Worm (Caenorhabditis elegans) whole organism, L1 larva: ENCODE results near the gene ZK617.26.

Experiments used
- aha-1 ChIP-seq: fragments of 150-350 bp; optimal IDR thresholded peaks from 2 replicates; lab custom pipeline; 2014; ENCODE audit warnings: missing biosample characterization, missing genetic modification characterization
- alr-1 ChIP-seq: fragments of 200-800 bp; sonication (Bioruptor generic); optimal IDR thresholded peaks from 2 replicates; lab custom pipeline; 2018; ENCODE audit warnings: borderline replicate concordance, mild to moderate bottlenecking, missing genetic modification characterization, missing compliant biosample characterization
- aly-2 ChIP-seq: fragments of 150-350 bp; optimal IDR thresholded peaks from 2 replicates; lab custom pipeline; 2014; ENCODE audit warnings: missing biosample characterization, missing genetic modification characterization
- blmp-1 ChIP-seq: fragments of 150-350 bp; optimal IDR thresholded peaks from 2 replicates; lab custom pipeline; 2014; ENCODE audit warnings: missing biosample characterization, missing genetic modification characterization
- ceh-63 ChIP-seq: fragments of 200-800 bp; sonication (Bioruptor generic); optimal IDR thresholded peaks from 2 replicates; lab custom pipeline; 2018; ENCODE audit warnings: mild to moderate bottlenecking, missing genetic modification characterization, missing compliant biosample characterization
- ceh-8 ChIP-seq: fragments of 200-800 bp; sonication (Bioruptor generic); optimal IDR thresholded peaks from 2 replicates; lab custom pipeline; 2018; ENCODE audit warnings: mild to moderate bottlenecking, missing genetic modification characterization, moderate library complexity, missing compliant biosample characterization
- ceh-82 ChIP-seq, 3 experiments: fragments of 150-350 bp in 1 of 3; sonication (generic microtip) in 2 of 3; optimal IDR thresholded peaks; 2 replicates each; lab custom pipeline; 2014 to 2017; ENCODE audit warnings: missing biosample characterization in 3 of 3, missing genetic modification characterization in 3 of 3
- ceh-90 ChIP-seq: sonication (generic microtip); optimal IDR thresholded peaks from 2 replicates; lab custom pipeline; 2016; ENCODE audit warnings: missing genetic modification characterization, missing compliant biosample characterization
- ces-1 ChIP-seq: fragments of 150-350 bp; optimal IDR thresholded peaks from 2 replicates; lab custom pipeline; 2014; ENCODE audit warnings: missing biosample characterization, missing genetic modification reagents, missing genetic modification characterization
- dpl-1 ChIP-seq, 3 experiments: fragments of 150-350 bp in 2 of 3; sonication (generic microtip) in 1 of 3; optimal IDR thresholded peaks; 2 replicates each; lab custom pipeline; 2014 to 2017; ENCODE audit warnings: missing biosample characterization in 3 of 3, missing genetic modification characterization in 3 of 3, missing genetic modification reagents in 3 of 3
- dsc-1 ChIP-seq: sonication (generic microtip); optimal IDR thresholded peaks from 2 replicates; lab custom pipeline; 2016; ENCODE audit warnings: mild to moderate bottlenecking, missing genetic modification characterization, missing compliant biosample characterization
- efl-1 ChIP-seq, 4 experiments: fragments of 150-350 bp; optimal IDR thresholded peaks in 3 of 4; peaks in 1 of 4; 1 replicate in 1 of 4; 2 replicates in 3 of 4; lab custom pipeline; 2014; ENCODE audit warnings: missing biosample characterization in 2 of 4, missing genetic modification characterization in 2 of 4, missing genetic modification reagents in 2 of 4
- efl-3 ChIP-seq: fragments of 200-800 bp; sonication (Bioruptor generic); optimal IDR thresholded peaks from 2 replicates; lab custom pipeline; 2018; ENCODE audit warnings: mild to moderate bottlenecking, missing genetic modification characterization, missing compliant biosample characterization
- egl-27 ChIP-seq, 2 experiments: fragments of 150-350 bp in 1 of 2; sonication (generic microtip); optimal IDR thresholded peaks; 3 replicates each; lab custom pipeline; 2017 to 2018; ENCODE audit warnings: missing biosample characterization in 2 of 2, missing genetic modification characterization in 2 of 2, missing genetic modification reagents in 2 of 2
- elt-2 ChIP-seq: sonication (generic microtip); optimal IDR thresholded peaks from 2 replicates; lab custom pipeline; 2016; ENCODE audit warnings: missing genetic modification characterization, mild to moderate bottlenecking, inconsistent platforms, missing compliant biosample characterization, missing genetic modification reagents
- ets-5 ChIP-seq: fragments of 200-800 bp; sonication (Bioruptor generic); IDR thresholded peaks from 2 replicates; pipeline ENCODE4 v1.3.6; 2022; ENCODE audit warnings: missing genetic modification characterization, missing compliant biosample characterization
- fkh-10 ChIP-seq: sonication (generic microtip); optimal IDR thresholded peaks from 2 replicates; lab custom pipeline; 2017; ENCODE audit warnings: missing biosample characterization, missing genetic modification reagents, missing genetic modification characterization
- fkh-4 ChIP-seq: sonication (generic microtip); optimal IDR thresholded peaks from 2 replicates; lab custom pipeline; 2016; ENCODE audit warnings: missing compliant biosample characterization, missing genetic modification characterization, borderline replicate concordance
- fkh-8 ChIP-seq: sonication (generic microtip); optimal IDR thresholded peaks from 2 replicates; lab custom pipeline; 2016; ENCODE audit warnings: mild to moderate bottlenecking, missing genetic modification characterization, missing compliant biosample characterization
- fos-1 ChIP-seq: fragments of 150-350 bp; optimal IDR thresholded peaks from 2 replicates; lab custom pipeline; 2014; ENCODE audit warnings: missing biosample characterization, missing genetic modification characterization
- grh-1 ChIP-seq: fragments of 200-800 bp; sonication (Bioruptor generic); IDR thresholded peaks from 2 replicates; pipeline ENCODE4 v1.3.6; 2022; ENCODE audit warnings: missing genetic modification reagents, missing genetic modification characterization, missing compliant biosample characterization
- hlh-17 ChIP-seq: fragments of 200-800 bp; sonication (Bioruptor generic); optimal IDR thresholded peaks from 2 replicates; lab custom pipeline; 2018; ENCODE audit warnings: missing genetic modification characterization, mild to moderate bottlenecking, missing compliant biosample characterization, moderate library complexity, borderline replicate concordance
- hlh-4 ChIP-seq: sonication (generic microtip); optimal IDR thresholded peaks from 2 replicates; lab custom pipeline; 2016; ENCODE audit warnings: mild to moderate bottlenecking, missing genetic modification characterization, missing compliant biosample characterization
- irx-1 ChIP-seq: sonication (generic microtip); optimal IDR thresholded peaks from 2 replicates; lab custom pipeline; 2016; ENCODE audit warnings: missing genetic modification characterization, missing compliant biosample characterization
- isw-1 ChIP-seq: fragments of 200-800 bp; sonication (Bioruptor generic); IDR thresholded peaks from 2 replicates; pipeline ENCODE4 v1.3.6; 2022; ENCODE audit warnings: missing genetic modification characterization, missing compliant biosample characterization
- lin-15B ChIP-seq: fragments of 150-350 bp; sonication (generic microtip); optimal IDR thresholded peaks from 3 replicates; lab custom pipeline; 2014; ENCODE audit warnings: missing biosample characterization, missing genetic modification characterization
- lin-35 ChIP-seq, 2 experiments: fragments of 150-350 bp; optimal IDR thresholded peaks; 2 replicates each; lab custom pipeline; 2014; ENCODE audit warnings: missing biosample characterization in 2 of 2, missing genetic modification characterization in 2 of 2, missing genetic modification reagents in 2 of 2
- lin-39 ChIP-seq: fragments of 150-350 bp; optimal IDR thresholded peaks from 2 replicates; lab custom pipeline; 2014; ENCODE audit warnings: missing biosample characterization, missing genetic modification reagents, missing genetic modification characterization
- mdl-1 ChIP-seq, 2 experiments: fragments of 150-350 bp; optimal IDR thresholded peaks; 2 replicates each; lab custom pipeline; 2014 to 2017; ENCODE audit warnings: missing biosample characterization in 2 of 2, missing genetic modification characterization in 2 of 2, inconsistent platforms in 1 of 2
- mep-1 ChIP-seq: fragments of 150-350 bp; optimal IDR thresholded peaks from 2 replicates; lab custom pipeline; 2014; ENCODE audit warnings: missing biosample characterization, missing genetic modification characterization
- nhr-19 ChIP-seq: fragments of 200-800 bp; sonication (Bioruptor generic); conservative IDR thresholded peaks from 2 replicates; pipeline ENCODE4 v1.3.6; 2022; ENCODE audit warnings: missing genetic modification characterization, missing compliant biosample characterization
- nhr-20 ChIP-seq: sonication (generic microtip); optimal IDR thresholded peaks from 2 replicates; lab custom pipeline; 2016; ENCODE audit warnings: mild to moderate bottlenecking, missing genetic modification characterization, missing compliant biosample characterization
- nhr-237 ChIP-seq: fragments of 150-350 bp; optimal IDR thresholded peaks from 2 replicates; lab custom pipeline; 2014; ENCODE audit warnings: missing biosample characterization, missing genetic modification characterization
- nhr-28 ChIP-seq: fragments of 150-350 bp; optimal IDR thresholded peaks from 2 replicates; lab custom pipeline; 2014; ENCODE audit warnings: missing biosample characterization, missing genetic modification characterization
- nhr-77 ChIP-seq: fragments of 150-350 bp; optimal IDR thresholded peaks from 2 replicates; lab custom pipeline; 2014; ENCODE audit warnings: missing biosample characterization, missing genetic modification characterization
- nhr-85 ChIP-seq: sonication (generic microtip); peaks from one replicate; lab custom pipeline; 2016; ENCODE audit warnings: missing genetic modification characterization, inconsistent platforms, missing compliant biosample characterization
- pag-3 ChIP-seq: sonication (generic microtip); optimal IDR thresholded peaks from 2 replicates; lab custom pipeline; 2017; ENCODE audit warnings: missing genetic modification characterization, mild to moderate bottlenecking, missing compliant biosample characterization, antibody characterized with exemption, borderline replicate concordance; ENCODE audit not compliant: insufficient read depth
- sptf-1 ChIP-seq: fragments of 150-350 bp; optimal IDR thresholded peaks from 2 replicates; lab custom pipeline; 2014; ENCODE audit warnings: missing biosample characterization, missing genetic modification characterization
- sup-37 ChIP-seq: fragments of 200-800 bp; sonication (Bioruptor generic); optimal IDR thresholded peaks from 2 replicates; lab custom pipeline; 2018; ENCODE audit warnings: mild to moderate bottlenecking, missing genetic modification characterization, missing compliant biosample characterization
- swsn-7 ChIP-seq: sonication (generic microtip); optimal IDR thresholded peaks from 2 replicates; lab custom pipeline; 2016; ENCODE audit warnings: missing genetic modification characterization, missing compliant biosample characterization
- unc-30 ChIP-seq: sonication (generic microtip); optimal IDR thresholded peaks from 2 replicates; lab custom pipeline; 2017; ENCODE audit warnings: missing biosample characterization, missing genetic modification characterization
- unc-62 ChIP-seq: fragments of 150-350 bp; optimal IDR thresholded peaks from 2 replicates; lab custom pipeline; 2014; ENCODE audit warnings: missing biosample characterization, missing genetic modification reagents, missing genetic modification characterization
- vab-15 ChIP-seq: sonication (generic microtip); optimal IDR thresholded peaks from 2 replicates; lab custom pipeline; 2017; ENCODE audit warnings: missing genotype, mild to moderate bottlenecking, missing genetic modification characterization, missing compliant biosample characterization
- xbp-1 ChIP-seq: sonication (generic microtip); optimal IDR thresholded peaks from 2 replicates; lab custom pipeline; 2016; ENCODE audit warnings: missing genetic modification characterization, missing compliant biosample characterization
- zag-1 ChIP-seq: fragments of 150-350 bp; optimal IDR thresholded peaks from 2 replicates; lab custom pipeline; 2014; ENCODE audit warnings: missing biosample characterization, missing genetic modification characterization
- zip-4 ChIP-seq: fragments of 200-800 bp; sonication (Bioruptor generic); optimal IDR thresholded peaks from 2 replicates; lab custom pipeline; 2018; ENCODE audit warnings: mild to moderate bottlenecking, missing genetic modification characterization, moderate library complexity, missing compliant biosample characterization
- ztf-11 ChIP-seq, 2 experiments: sonication (generic microtip); optimal IDR thresholded peaks; 2 replicates each; lab custom pipeline; 2016 to 2017; ENCODE audit warnings: missing genetic modification characterization in 2 of 2, missing biosample characterization in 1 of 2, missing compliant biosample characterization in 1 of 2
- ztf-4 ChIP-seq: fragments of 150-350 bp; optimal IDR thresholded peaks from 2 replicates; lab custom pipeline; 2014; ENCODE audit warnings: missing biosample characterization, missing genetic modification characterization

Gene ZK617.26

ce11 chrIV:12032383-12032782 lies 21.6 kb upstream of the ZK617.26 start (continued):
- TF ChIP-seq ceh-63 (GFP tag; lab: Kevin White, UChicago): no peak
- peak; percentile 85 for TF ChIP-seq ztf-4
- peak; percentile 73 for TF ChIP-seq nhr-19 (GFP tag; lab: Robert Waterston, UW)
- peak; percentile 29 for TF ChIP-seq lin-15B
- peak; percentile 93 for TF ChIP-seq mep-1
- no peak for TF ChIP-seq nhr-28 (tag; lab: Kevin White, UChicago)
- TF ChIP-seq hlh-4 (tag; lab: Kevin White, UChicago): no peak
- TF ChIP-seq ztf-11 (tag; optimal IDR thresholded peaks at IDR 0.05; lab: Kevin White, UChicago): peak in 1 of 2 experiments; percentile 55
- peak; percentile 44 for TF ChIP-seq blmp-1 (tag; lab: Kevin White, UChicago)
- no peak for TF ChIP-seq ceh-8
- TF ChIP-seq efl-3 (GFP tag; lab: Kevin White, UChicago): no peak
- TF ChIP-seq isw-1: peak; percentile 54; the same call in 1 of the 2 replicates
- TF ChIP-seq fkh-4 (tag; lab: Kevin White, UChicago): no peak
- TF ChIP-seq elt-2: peak; percentile 76
- peak; percentile 79 to 82 for TF ChIP-seq efl-1 (optimal IDR thresholded peaks at IDR 0.05; lab: Kevin White, UChicago)
- TF ChIP-seq efl-1 (GFP tag; optimal IDR thresholded peaks at IDR 0.05 in 1 of 2; lab: Kevin White, UChicago): peak; percentile 67 to 92
- no peak for TF ChIP-seq sptf-1 (tag; lab: Kevin White, UChicago)
- no peak for TF ChIP-seq unc-62
- no peak for TF ChIP-seq pag-3 (tag; lab: Kevin White, UChicago)
- no peak for TF ChIP-seq ces-1 (GFP tag; lab: Kevin White, UChicago)
- peak; percentile 83 for TF ChIP-seq fkh-8 (tag; lab: Kevin White, UChicago)
- no peak for TF ChIP-seq lin-39 (tag; lab: Kevin White, UChicago)
- peak; percentile 47 for TF ChIP-seq nhr-237 (tag; lab: Kevin White, UChicago)
- TF ChIP-seq lin-35 (GFP tag; optimal IDR thresholded peaks at IDR 0.05; lab: Kevin White, UChicago): peak; percentile 62 to 86
- TF ChIP-seq zip-4 (GFP tag; lab: Kevin White, UChicago): no peak
- TF ChIP-seq unc-30: no peak
- peak; percentile 32 for TF ChIP-seq irx-1
- TF ChIP-seq aha-1 (tag; lab: Kevin White, UChicago): no peak
- TF ChIP-seq nhr-85 (tag; lab: Kevin White, UChicago): peak; percentile 93
- no peak for TF ChIP-seq ceh-90 (tag; lab: Kevin White, UChicago)
- TF ChIP-seq sup-37 (GFP tag; lab: Kevin White, UChicago): no peak
- peak; percentile 50 for TF ChIP-seq grh-1

DNA sequence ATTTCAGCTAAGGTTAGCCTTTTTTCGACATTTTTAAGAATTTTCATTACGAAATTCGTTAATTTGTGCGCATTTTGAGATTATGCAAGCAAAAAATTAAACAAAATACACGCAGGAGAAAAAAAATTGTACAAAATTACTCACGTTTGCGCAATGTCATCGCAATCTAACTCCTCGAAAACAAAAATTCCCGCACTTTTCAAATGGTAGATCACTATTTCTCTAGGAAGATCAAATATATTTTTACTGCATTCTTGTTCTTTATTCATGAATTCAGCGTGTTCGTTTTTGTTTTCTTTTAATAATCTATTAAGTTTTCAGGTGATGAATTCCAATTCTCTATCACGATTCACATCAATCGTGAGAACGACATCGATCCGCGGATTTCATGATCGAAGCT lies 20.2 kb upstream of the ZK617.26 start, which contains the start of the genes T12G3.6 and mrpl-51:
T12G3.6 (minus strand) TSS at position 269 of the 400 bp plus-strand sequence.
mrpl-51 (plus strand) TSS at position 322 of the 400 bp plus-strand sequence.
- TF ChIP-seq efl-1 (optimal IDR thresholded peaks at IDR 0.05; lab: Kevin White, UChicago) (no peak), efl-1 (GFP tag; optimal IDR thresholded peaks at IDR 0.05 in 1 of 2; lab: Kevin White, UChicago) (peak in 1 of 2 experiments; percentile 1), nhr-77 (tag; lab: Kevin White, UChicago) (no peak), vab-15 (no peak)

DNA sequence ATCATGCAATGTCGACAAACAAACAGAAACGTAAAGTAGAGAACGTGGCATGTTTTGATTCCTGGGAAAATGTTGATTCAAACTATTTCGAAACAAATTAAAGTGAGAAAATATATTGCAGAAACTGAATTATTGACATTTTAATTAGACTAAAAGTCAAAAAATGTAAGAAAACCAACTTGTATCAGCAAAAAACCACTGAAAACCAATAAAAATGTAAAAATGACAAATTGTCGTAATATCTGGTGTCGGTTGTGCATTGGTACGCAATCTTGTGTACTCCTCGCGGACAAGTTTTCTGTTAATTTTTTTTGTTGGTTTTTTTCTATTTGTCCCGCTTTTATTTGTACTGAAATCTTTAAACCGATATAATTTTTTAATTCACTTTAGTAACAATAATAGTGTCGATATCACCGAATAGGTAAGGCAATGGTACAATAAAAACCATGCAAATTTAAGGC lies 19.0 kb upstream of the ZK617.26 start, which contains the start of gene T12G3.11:
T12G3.11 (minus strand) TSS at position 51 of the 461 bp plus-strand sequence.
- TF ChIP-seq ztf-4: no peak
- no peak for TF ChIP-seq nhr-237 (tag; lab: Kevin White, UChicago)
- peak; percentile 59 for TF ChIP-seq swsn-7 (tag; lab: Kevin White, UChicago)
- TF ChIP-seq dsc-1 (tag; lab: Kevin White, UChicago): peak; percentile 29
- TF ChIP-seq nhr-85 (tag; lab: Kevin White, UChicago): no peak
- TF ChIP-seq dpl-1 (GFP tag; optimal IDR thresholded peaks at IDR 0.05; lab: Kevin White, UChicago): peak; percentile 30 to 56 (median 39)
- peak in 2 of 3 experiments; percentile 7 to 20 for TF ChIP-seq ceh-82 (tag; optimal IDR thresholded peaks at IDR 0.05; lab: Kevin White, UChicago)
- peak; percentile 57 for TF ChIP-seq xbp-1 (tag; lab: Kevin White, UChicago)
- TF ChIP-seq ets-5 (GFP tag; lab: Robert Waterston, UW): no peak
- no peak for TF ChIP-seq fos-1
- peak; percentile 24 for TF ChIP-seq irx-1
- TF ChIP-seq fkh-10: no peak
- no peak for TF ChIP-seq zag-1
- no peak for TF ChIP-seq hlh-17 (GFP tag; lab: Kevin White, UChicago)
- no peak for TF ChIP-seq ces-1 (GFP tag; lab: Kevin White, UChicago)
- peak; percentile 62 for TF ChIP-seq nhr-20
- TF ChIP-seq grh-1: no peak
- no peak for TF ChIP-seq egl-27 (tag; optimal IDR thresholded peaks at IDR 0.05; lab: Kevin White, UChicago)
- TF ChIP-seq alr-1 (tag; lab: Kevin White, UChicago): no peak
- peak in 1 of 2 experiments; percentile 11 for TF ChIP-seq mdl-1 (tag; optimal IDR thresholded peaks at IDR 0.05; lab: Kevin White, UChicago)
- TF ChIP-seq nhr-77 (tag; lab: Kevin White, UChicago): no peak
- TF ChIP-seq aly-2: no peak
- peak; percentile 10 for TF ChIP-seq lin-15B
